Fruit fly (Drosophila melanogaster): ENCODE measurements around the gene CG3402.
A peak's percentile ranks its signal among the peaks of the same experiment; 100 is the strongest.

Gene CG3402

dm6 chr3L:615425-616046 lies 37.1 kb downstream of the CG3402 start (continued):
- TF ChIP-seq CG30431 (GFP tag; optimal IDR thresholded peaks at IDR 0.05), result peak; percentile 73
- TF ChIP-seq Atf-2 (GFP tag; optimal IDR thresholded peaks at IDR 0.05), result peak; percentile 81
- no peak; the same call in 1 of the 2 replicates for TF ChIP-seq CG11085 (GFP tag; IDR thresholded peaks at IDR 0.05)
- no peak for TF ChIP-seq vfl (GFP tag; optimal IDR thresholded peaks at IDR 0.05)
- no peak for TF ChIP-seq YL-1 (GFP tag; optimal IDR thresholded peaks at IDR 0.05)
- TF ChIP-seq CG11504 (tag; optimal IDR thresholded peaks at IDR 0.05), result peak; percentile 93
- peak; percentile 71 for TF ChIP-seq NK7.1 (GFP tag; optimal IDR thresholded peaks at IDR 0.05)
- TF ChIP-seq chinmo (GFP tag; IDR thresholded peaks at IDR 0.05; ENCODE audit: partially characterized antibody), result 0 out of 4 replicates have a peak, but pooled peaks have one; percentile 10
- peak; percentile 93 for TF ChIP-seq HLH3B (GFP tag; IDR thresholded peaks at IDR 0.05)
- peak; percentile 92 for TF ChIP-seq CG8924 (tag; optimal IDR thresholded peaks at IDR 0.05)
- TF ChIP-seq Spps (tag; optimal IDR thresholded peaks at IDR 0.05), result peak; percentile 86
- TF ChIP-seq CG15514 (GFP tag; optimal IDR thresholded peaks at IDR 0.05), result peak; percentile 50
- TF ChIP-seq Xbp1 (GFP tag; optimal IDR thresholded peaks at IDR 0.05), result peak; percentile 92
- TF ChIP-seq peb (GFP tag; IDR thresholded peaks at IDR 0.05), result peak; percentile 79
- TF ChIP-seq gro (GFP tag; optimal IDR thresholded peaks at IDR 0.05), result peak; percentile 39
- peak; percentile 93 for TF ChIP-seq az2 (GFP tag; optimal IDR thresholded peaks at IDR 0.05)
- TF ChIP-seq amos (GFP tag; IDR thresholded peaks at IDR 0.05; ENCODE audit: partially characterized antibody), result no peak
- peak; percentile 73 for TF ChIP-seq ro (GFP tag; IDR thresholded peaks at IDR 0.05)
- TF ChIP-seq lola (GFP tag; optimal IDR thresholded peaks at IDR 0.05), result peak in 1 of 3 experiments; percentile 87
- TF ChIP-seq dimm (GFP tag; IDR thresholded peaks at IDR 0.05), result peak; percentile 64
- TF ChIP-seq Six4 (GFP tag; optimal IDR thresholded peaks at IDR 0.05), result peak; percentile 74
- TF ChIP-seq CG33557 (GFP tag; optimal IDR thresholded peaks at IDR 0.05), result peak; percentile 63
- TF ChIP-seq CG13775 (GFP tag; optimal IDR thresholded peaks at IDR 0.05), result peak; percentile 71
- no peak for TF ChIP-seq prd (optimal IDR thresholded peaks at IDR 0.05)
- TF ChIP-seq prd (GFP tag; IDR thresholded peaks at IDR 0.05), result peak; percentile 93
- peak; percentile 4 for TF ChIP-seq slou (GFP tag; optimal IDR thresholded peaks at IDR 0.05)
- TF ChIP-seq PHDP (tag; optimal IDR thresholded peaks at IDR 0.05), result peak; percentile 85
- TF ChIP-seq Rfx (GFP tag; IDR thresholded peaks at IDR 0.05), result peak; percentile 76
- peak; percentile 84 for TF ChIP-seq CG9876 (GFP tag; optimal IDR thresholded peaks at IDR 0.05)
- TF ChIP-seq bowl (GFP tag; IDR thresholded peaks at IDR 0.05), result peak; percentile 77
- peak; percentile 83 for TF ChIP-seq CG10209 (GFP tag; optimal IDR thresholded peaks at IDR 0.05)
- TF ChIP-seq jing (GFP tag; optimal IDR thresholded peaks at IDR 0.05), result peak; percentile 79
- TF ChIP-seq B-H1 (GFP tag; IDR thresholded peaks at IDR 0.05), result peak; percentile 90
- peak; percentile 44 for TF ChIP-seq CG12769 (tag; optimal IDR thresholded peaks at IDR 0.05)
- peak; percentile 83 for TF ChIP-seq CG9437 (GFP tag; optimal IDR thresholded peaks at IDR 0.05)
- peak; percentile 79 for TF ChIP-seq CG13123 (GFP tag; optimal IDR thresholded peaks at IDR 0.05)
- peak; percentile 30 for TF ChIP-seq CG4328 (GFP tag; optimal IDR thresholded peaks at IDR 0.05)
- TF ChIP-seq Aef1 (GFP tag; IDR thresholded peaks at IDR 0.05), result peak; percentile 87
- TF ChIP-seq CG11093 (GFP tag; IDR thresholded peaks at IDR 0.05), result peak; percentile 84
- TF ChIP-seq ttk (GFP tag; IDR thresholded peaks at IDR 0.05), result peak; percentile 92
- TF ChIP-seq CG10267 (tag; optimal IDR thresholded peaks at IDR 0.05), result peak; percentile 79
- TF ChIP-seq onecut (GFP tag; IDR thresholded peaks at IDR 0.05), result peak; percentile 68
- peak; percentile 87 for TF ChIP-seq CG18476 (GFP tag; optimal IDR thresholded peaks at IDR 0.05)
- TF ChIP-seq CG17568 (GFP tag; optimal IDR thresholded peaks at IDR 0.05), result peak; percentile 72
- peak; percentile 86 for TF ChIP-seq CG1233 (GFP tag; optimal IDR thresholded peaks at IDR 0.05)
- no peak for TF ChIP-seq Hr39 (optimal IDR thresholded peaks at IDR 0.05)
- peak; percentile 89 to 91 for TF ChIP-seq chif (GFP tag; optimal IDR thresholded peaks at IDR 0.05)
- 0 out of 2 replicates have a peak, but pooled peaks have one; percentile 10 for TF ChIP-seq Adf1 (GFP tag; IDR thresholded peaks at IDR 0.05)
- no peak for TF ChIP-seq BEAF-32 (GFP tag; optimal IDR thresholded peaks at IDR 0.05)
- TF ChIP-seq CG13296 (GFP tag; optimal IDR thresholded peaks at IDR 0.05), result peak; percentile 77

Measured in whole organism, embryonic.